Fruit fly (Drosophila melanogaster): ENCODE results near the gene Prat2.

DNA sequence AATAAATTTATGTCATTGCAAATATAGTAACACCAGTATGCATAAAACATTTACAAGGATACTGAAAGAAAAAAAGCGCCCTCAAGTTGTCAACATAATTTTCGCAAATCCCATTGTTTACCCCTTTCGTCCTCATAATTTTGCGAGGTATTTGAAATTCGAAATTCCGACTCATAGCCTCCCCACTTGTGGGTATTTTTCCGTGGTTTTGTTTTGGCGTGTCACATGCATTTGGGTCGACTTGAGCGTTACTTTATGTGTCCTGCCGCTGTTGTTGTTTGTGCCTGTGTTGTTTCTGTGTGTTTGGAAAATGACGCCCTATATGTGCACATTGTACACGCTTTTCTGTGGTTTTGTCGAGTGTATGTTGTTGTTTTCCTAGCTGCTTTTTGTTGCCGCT, 50.5 kb downstream of the Prat2 start:
- no peak for TF ChIP-seq Blimp-1 (GFP tag; optimal IDR thresholded peaks at IDR 0.05)
- no peak for TF ChIP-seq CG11294 (GFP tag; IDR thresholded peaks at IDR 0.05)
